Fruit fly (Drosophila melanogaster): Measurements from ENCODE around the gene Acp26Aa.
A peak's percentile ranks its signal among the peaks of the same experiment; 100 is the strongest.

The Acp26Aa gene

DNA sequence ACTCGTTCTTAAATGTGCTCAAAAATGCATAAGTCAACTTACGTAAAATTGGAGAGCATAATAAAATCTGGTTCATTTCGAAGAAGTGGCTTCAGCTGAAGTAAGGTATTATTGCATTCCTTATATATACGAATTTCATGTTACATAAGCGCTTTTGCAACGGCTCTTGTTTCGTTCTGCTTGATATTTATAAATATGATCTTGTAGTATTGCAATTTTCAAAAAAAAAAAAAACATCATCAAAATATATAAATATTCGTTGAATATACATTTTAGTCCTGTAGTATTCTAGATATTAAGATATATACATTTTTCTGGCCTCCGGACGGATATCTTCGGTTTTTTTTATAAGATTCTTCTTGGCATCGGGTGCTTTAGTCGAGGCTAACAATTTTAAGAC, at the start of gene Acp26Aa:
TSS of gene Acp26Aa (minus strand) at position 101 of the 400 bp plus-strand sequence.
- no peak for TF ChIP-seq noc (tag; optimal IDR thresholded peaks at IDR 0.05)

DNA sequence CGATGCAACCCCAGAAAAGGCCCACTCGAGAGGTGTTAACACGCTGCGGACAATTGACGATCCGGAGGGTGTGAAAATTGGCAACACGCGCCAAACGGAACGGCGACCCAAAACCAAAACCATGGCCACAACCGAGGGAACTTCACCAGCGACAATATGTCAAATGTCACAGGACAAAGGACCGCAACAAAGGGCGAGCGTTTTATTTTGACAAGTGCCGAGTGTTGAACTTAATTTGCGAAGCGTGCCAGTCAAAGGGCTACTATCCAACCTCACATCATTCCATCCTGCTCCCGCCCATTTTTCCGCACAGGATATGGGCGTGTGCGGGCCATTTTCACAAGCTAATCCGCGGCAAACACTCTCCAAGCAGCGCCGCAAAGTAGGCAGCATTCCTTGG, 33.7 kb upstream of the Acp26Aa start:
- TF ChIP-seq noc (tag; optimal IDR thresholded peaks at IDR 0.05) = no peak

DNA sequence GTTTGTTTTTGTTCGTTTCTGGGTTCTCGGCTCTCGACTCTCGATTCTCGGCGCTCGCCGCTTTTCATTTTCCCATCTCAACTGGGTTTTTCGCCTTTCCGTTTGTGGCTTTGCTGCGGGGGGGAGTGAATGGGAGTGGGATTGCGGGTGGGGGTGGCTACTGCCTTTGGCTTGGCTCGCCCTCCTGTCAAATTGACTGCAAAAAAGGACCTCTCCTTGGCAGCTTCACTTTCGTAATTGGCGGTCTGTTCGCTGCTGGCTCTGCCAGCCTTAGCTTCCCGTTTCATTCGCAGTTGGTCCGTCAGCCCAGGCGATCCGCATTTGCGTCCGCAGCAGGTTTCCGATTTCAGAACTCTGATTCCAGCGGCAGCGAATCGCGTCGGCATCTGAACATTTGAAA, 31.9 kb upstream of the Acp26Aa start, which contains the start of gene dsf:
TSS of gene dsf (plus strand) at position 301 of the 400 bp plus-strand sequence.
- no peak for TF ChIP-seq noc (tag; optimal IDR thresholded peaks at IDR 0.05)

DNA sequence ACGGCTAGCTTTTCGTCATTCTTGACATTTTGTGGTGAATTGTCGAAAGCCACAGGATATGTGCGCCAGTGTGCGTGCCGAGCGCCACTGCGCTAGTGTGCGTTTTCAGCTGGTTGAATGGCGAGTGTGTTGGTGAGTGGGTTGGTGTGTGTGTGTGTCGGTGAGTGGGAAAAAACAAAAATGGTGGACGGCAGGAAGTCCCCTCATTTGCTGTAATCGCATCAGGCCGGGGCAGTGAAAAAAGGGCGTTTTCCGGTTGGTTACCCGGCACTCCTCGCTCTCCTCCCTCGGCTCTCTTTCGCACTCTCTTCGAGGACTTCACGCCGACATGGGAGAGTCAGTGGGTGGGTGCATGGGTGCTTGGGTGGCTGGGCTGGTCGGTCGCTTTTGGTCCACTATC, 31.5 kb upstream of the Acp26Aa start:
- TF ChIP-seq noc (tag; optimal IDR thresholded peaks at IDR 0.05) = no peak

DNA sequence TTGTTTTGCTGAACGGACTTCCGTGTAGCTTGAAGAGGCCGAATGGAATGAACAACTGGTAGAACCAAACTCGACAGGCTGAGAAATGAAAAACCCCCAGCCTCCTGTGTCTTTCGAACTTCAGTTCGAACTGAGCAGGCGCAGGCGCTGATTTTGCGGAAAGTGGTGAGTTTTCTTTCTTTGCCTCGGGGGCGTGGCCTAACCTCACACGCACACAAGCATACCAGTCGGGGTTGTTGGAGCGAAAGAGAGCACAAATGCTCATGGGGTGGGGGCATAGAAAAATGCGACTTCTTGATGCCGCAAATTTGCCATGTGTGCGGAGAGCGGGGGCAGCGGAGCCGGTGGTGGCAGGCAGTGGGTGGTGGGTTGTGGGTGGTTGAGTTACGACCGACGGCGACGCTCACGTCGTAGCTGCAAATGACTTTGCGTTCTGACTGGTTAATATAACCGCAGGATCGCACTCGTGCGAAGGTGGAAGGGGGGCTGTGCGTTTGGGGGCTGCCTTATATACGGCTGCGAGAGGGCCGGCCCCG, 30.0 kb upstream of the Acp26Aa start, which contains the start of gene CG9016:
TSS of gene CG9016 (minus strand) at position 51 of the 536 bp plus-strand sequence.
- no peak for TF ChIP-seq noc (tag; optimal IDR thresholded peaks at IDR 0.05)

DNA sequence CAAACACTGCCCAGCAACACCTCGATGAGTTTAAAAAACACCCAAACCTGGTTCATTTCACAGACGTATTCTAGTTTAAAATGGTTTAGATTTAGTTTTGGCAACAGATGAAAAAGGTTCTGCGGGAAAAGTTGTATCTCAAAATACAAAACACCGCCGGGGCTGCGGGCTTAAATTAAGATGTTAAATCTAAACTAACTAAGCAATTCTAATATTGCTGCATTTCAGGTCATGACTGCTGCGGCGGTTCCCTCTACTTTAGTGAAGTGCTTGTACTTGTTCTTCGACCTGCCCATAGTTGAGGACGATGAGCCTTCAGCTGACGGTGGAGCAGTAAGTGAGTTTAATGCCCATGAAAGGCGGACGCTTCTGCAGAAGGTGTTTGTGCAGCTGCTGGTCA, 16.5 kb upstream of the Acp26Aa start, which contains the start of gene CG14000:
TSS of gene CG14000 (minus strand) at position 101 of the 400 bp plus-strand sequence.
- no peak for TF ChIP-seq noc (tag; optimal IDR thresholded peaks at IDR 0.05)

DNA sequence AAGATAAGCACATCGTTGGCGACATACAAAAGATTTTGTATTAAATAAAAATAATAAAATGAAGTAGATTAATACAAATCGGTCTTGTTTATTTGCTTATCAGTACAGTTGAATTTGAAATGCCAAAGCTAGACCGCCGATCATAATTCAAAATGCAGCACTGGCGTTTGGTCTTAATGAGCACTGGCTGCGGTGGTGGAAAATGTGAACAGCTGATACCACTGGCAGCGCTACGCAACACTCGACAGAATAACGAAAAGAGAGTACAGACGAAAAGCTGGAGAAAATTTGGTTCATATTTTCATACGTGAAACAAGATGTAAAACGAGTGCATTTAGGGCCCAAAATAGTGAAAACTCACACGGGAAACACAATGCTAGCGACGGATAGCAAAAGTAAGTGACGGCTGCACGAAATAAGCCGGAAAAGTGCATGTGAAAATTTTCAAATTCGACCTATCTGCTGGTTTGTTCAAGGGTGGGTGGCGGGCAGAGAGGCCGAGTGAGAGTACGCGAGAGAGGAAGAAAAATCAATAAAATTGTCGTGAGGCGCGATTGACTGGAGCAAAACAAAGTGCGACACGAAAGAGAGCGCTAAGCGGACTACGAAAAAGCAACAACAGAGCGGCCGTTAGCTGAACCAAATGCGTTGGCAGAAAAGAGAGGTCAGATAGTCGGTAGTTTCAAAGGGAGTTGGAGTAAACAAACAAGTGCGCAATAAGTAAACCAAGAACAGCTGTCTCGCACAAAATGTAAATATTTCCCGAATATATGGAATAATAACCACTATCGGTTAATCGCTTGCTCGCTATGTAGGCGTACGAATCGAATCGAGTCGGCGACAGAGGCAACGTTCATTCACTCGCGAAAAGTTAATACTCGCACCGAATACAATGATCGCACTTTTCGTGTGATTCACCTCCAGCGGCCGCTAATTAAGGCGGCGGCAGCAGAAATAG, 13.5 kb upstream of the Acp26Aa start, which contains the start of gene bchs:
TSS of gene bchs (plus strand) at position 277 of the 958 bp plus-strand sequence.
- TF ChIP-seq noc (tag; optimal IDR thresholded peaks at IDR 0.05) = peak; percentile 18

DNA sequence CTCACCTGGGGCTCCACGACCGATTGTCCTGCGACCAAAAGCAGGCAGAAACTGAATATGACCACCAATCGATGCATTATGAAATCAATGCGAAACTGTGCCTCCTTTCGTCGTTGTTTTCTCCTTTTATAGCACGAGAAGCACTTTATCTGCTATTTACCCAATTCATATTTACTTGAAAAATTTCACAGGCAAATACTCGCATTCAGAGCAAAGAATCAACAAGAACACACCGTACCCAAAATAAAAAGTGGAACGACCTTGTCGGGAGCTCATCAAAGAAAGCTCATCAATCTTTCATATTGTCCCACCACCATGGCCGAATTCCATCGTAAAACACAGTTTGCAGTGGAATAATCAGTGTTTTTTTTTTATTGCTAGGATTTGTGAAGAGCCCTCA, 10.9 kb upstream of the Acp26Aa start, which contains the start of gene CG9021:
TSS of gene CG9021 (minus strand) at position 105 of the 400 bp plus-strand sequence.
- no peak for TF ChIP-seq noc (tag; optimal IDR thresholded peaks at IDR 0.05)

DNA sequence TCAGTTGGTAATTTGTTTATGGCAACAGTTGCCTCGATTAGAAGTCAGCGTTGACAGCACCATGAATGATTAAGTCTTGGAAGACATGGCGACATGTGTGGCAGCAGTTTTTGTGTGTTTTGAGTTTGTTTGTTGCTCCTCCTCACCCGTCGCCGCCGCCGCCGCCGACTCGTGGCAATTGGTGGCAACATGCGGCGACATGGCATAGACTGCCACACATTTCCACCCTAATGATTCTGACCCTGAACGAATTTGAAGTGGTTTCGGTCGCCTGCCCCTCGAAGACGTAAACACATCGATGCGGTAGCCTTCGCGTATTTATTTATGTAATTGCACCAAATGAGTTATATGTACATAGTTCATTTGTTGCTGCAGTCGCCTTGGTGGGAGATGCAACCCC, 9.2 kb upstream of the Acp26Aa start:
- no peak for TF ChIP-seq noc (tag; optimal IDR thresholded peaks at IDR 0.05)

DNA sequence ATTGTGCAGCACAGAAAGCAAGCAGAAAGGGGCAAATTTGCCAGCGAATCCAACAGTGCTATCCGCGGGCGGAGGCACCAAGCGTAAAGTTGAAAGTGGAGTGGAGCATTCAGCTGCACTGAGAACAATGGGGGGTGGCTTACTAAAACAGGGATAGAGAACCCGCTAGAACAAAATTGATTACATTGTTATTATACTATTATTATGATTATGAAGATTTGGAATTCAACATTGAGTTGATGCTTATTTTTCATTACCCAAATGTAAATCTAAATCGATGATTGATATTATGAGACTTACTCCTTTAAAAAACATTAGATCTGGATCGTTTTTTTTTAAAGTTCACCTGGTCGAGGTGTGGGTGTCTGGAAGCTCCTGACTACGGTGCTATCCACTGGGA, 7.9 kb upstream of the Acp26Aa start:
- TF ChIP-seq noc (tag; optimal IDR thresholded peaks at IDR 0.05) = no peak

DNA sequence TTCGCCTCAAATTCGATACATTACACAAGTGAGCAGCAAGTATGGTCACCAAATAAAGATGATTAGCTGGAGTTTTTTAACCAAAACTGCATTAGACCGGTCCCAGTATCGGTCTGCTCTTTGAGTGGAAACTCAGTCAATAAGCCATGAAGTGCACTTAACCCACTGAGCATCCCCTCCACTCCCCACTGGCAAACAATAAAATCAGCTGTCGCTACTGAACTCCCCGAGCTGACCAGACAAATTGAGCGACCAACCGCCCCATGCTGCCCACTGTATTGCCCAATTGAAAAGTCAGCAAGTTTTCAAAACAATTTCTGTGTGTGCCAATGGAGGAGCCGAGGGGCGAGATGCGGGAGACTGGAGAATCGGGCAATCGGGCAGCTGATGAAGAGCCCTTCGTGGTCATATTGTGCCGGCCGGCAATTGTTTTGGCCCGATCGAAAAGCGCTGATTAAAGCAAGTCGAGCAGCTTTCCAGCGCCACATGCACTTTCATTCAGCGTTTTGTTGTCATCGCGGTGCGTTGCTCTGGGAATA, 5.5 kb upstream of the Acp26Aa start:
- no peak for TF ChIP-seq noc (tag; optimal IDR thresholded peaks at IDR 0.05)

DNA sequence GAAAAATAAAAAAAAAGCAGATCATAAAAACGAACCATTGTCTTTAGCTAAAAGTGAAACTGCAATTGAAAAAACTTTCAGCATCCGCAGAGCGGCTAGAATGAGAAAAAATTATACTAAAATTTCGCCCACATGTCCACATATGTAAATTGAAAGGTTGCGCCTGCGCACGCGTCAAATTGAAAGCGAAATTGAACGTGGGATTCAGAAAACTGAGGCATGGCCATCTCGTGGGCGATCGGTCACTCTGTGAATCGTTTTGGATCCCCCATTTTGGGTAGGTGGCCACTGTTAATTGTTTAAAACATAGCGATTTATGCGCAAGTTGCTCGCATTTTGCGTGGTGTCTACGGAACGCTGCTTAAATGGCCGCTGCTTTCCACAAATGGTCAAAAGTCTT, 837 bp upstream of the Acp26Aa start:
- no peak for TF ChIP-seq noc (tag; optimal IDR thresholded peaks at IDR 0.05)

DNA sequence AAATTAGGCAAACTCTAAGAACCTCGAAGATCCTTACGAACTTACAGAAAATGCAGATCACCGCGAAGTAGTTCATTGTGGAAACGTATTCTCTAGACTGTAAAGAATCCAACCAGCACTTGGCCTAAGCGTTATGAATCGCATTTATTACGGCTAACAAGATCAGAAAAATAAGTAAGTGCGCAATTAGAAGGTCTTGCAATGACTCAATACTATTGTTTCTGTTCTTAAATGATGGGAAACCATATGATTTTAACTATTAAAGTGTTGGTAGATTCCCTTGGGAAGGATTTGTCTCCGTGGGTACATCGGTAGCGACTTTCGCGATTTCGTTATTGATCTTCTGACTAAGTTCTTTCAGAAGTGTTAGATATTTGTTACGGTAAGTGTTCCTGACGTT, 934 bp downstream of the Acp26Aa start, which contains the start of gene Acp26Ab:
TSS of gene Acp26Ab (minus strand) at position 101 of the 400 bp plus-strand sequence.
- TF ChIP-seq noc (tag; optimal IDR thresholded peaks at IDR 0.05) = no peak

DNA sequence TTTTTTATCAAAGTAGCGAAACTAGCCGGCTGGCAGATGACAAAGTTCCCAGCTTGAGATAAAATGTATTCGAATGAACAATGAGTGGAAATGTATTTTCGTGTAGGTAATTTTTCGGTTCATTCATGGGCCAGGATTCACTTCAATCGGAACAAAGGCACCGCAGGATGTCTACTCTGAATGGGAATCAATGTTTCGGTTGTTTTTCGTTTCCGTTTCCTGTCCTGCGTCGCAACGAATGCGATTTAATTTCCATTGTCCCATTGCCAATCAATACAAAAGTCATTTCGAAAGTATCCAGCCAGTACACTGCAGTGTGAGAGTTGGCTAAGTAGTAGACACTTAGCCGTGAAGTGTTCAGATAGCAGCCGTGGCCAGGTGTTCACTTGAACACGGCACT, 3.1 kb downstream of the Acp26Aa start:
- TF ChIP-seq noc (tag; optimal IDR thresholded peaks at IDR 0.05) = no peak

DNA sequence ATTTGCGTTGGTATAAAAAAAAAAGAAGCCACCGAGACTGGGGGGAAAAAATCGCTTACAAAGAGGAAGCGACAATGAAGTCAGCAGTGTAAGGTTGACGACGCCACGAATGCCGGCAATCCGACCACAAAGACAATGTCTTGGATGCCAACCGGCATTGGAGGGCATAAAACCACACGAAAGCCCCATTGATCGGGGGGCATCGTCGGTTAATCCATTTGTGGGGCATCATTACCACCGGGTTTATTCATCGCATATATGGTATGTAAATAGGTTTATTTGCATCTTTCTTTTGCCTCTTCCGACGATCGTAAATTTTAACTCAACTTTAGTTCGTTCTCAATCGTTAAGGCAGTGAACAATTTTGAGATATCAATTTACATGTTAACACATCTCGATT, 6.7 kb downstream of the Acp26Aa start:
- TF ChIP-seq noc (tag; optimal IDR thresholded peaks at IDR 0.05) = no peak

DNA sequence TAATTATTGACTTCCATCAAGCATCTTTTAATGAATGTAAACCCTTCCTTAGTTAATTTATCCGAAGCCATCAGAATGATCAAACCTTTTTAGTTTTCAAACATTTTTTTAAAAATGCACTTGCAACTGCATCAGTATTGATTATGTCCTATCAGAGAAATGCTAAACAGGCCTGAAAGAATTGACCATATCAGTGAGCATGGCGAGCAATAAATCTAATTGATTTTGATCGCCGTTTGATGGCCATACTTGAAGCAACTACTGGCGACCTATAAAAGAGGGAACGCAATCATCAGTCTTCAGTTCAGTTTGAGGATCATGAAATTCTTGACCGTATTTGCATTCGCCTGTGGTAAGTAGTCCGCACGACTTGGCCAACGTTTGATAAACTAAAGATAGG, 8.0 kb downstream of the Acp26Aa start, which contains the start of gene CG9029:
TSS of gene CG9029 (plus strand) at position 301 of the 400 bp plus-strand sequence.
- TF ChIP-seq noc (tag; optimal IDR thresholded peaks at IDR 0.05) = no peak

All from whole organism, larva.